Fruit fly (Drosophila melanogaster): ENCODE results near the gene Usp32.

Gene Usp32

dm6 chr3L:19846960-19847359, 24.0 kb upstream of the Usp32 start (continued):
- no peak for TF ChIP-seq pan (optimal IDR thresholded peaks at IDR 0.05)
- TF ChIP-seq pan (GFP tag; optimal IDR thresholded peaks at IDR 0.05 in 1 of 2, IDR thresholded peaks at IDR 0.05 in 1 of 2), result no peak
- TF ChIP-seq CG3838 (GFP tag; optimal IDR thresholded peaks at IDR 0.05), result no peak
- no peak for TF ChIP-seq sisA (GFP tag; IDR thresholded peaks at IDR 0.05)
- no peak for TF ChIP-seq CG7963 (GFP tag; IDR thresholded peaks at IDR 0.05; ENCODE audit: partially characterized antibody)
- no peak for TF ChIP-seq repo (GFP tag; optimal IDR thresholded peaks at IDR 0.05)
- TF ChIP-seq Ssrp (tag; optimal IDR thresholded peaks at IDR 0.05), result no peak
- TF ChIP-seq odd (GFP tag; optimal IDR thresholded peaks at IDR 0.05), result peak; percentile 16
- no peak for TF ChIP-seq fd64A (GFP tag; optimal IDR thresholded peaks at IDR 0.05)
- no peak for TF ChIP-seq twi (tag; optimal IDR thresholded peaks at IDR 0.05)
- TF ChIP-seq CrebB (tag; optimal IDR thresholded peaks at IDR 0.05), result peak; percentile 47
- TF ChIP-seq lab (GFP tag; optimal IDR thresholded peaks at IDR 0.05), result peak; percentile 70
- no peak for TF ChIP-seq CG31441 (GFP tag; IDR thresholded peaks at IDR 0.05)
- TF ChIP-seq CG17612 (GFP tag; IDR thresholded peaks at IDR 0.05), result no peak
- no peak for TF ChIP-seq Hr39 (optimal IDR thresholded peaks at IDR 0.05)
- no peak for TF ChIP-seq Sox102F (GFP tag; optimal IDR thresholded peaks at IDR 0.05)
- TF ChIP-seq Vsx1 (GFP tag; optimal IDR thresholded peaks at IDR 0.05), result peak; percentile 63
- TF ChIP-seq Dref (GFP tag; IDR thresholded peaks at IDR 0.05), result no peak
- no peak for TF ChIP-seq Dad (GFP tag; optimal IDR thresholded peaks at IDR 0.05)
- TF ChIP-seq CG7372 (GFP tag; IDR thresholded peaks at IDR 0.05), result no peak
- TF ChIP-seq grau (tag; optimal IDR thresholded peaks at IDR 0.05), result peak; percentile 2
- TF ChIP-seq CG6272 (GFP tag; IDR thresholded peaks at IDR 0.05), result no peak
- TF ChIP-seq Atf3 (GFP tag; optimal IDR thresholded peaks at IDR 0.05), result no peak
- TF ChIP-seq usp (GFP tag; optimal IDR thresholded peaks at IDR 0.05), result no peak
- TF ChIP-seq CG30403 (GFP tag; optimal IDR thresholded peaks at IDR 0.05), result no peak
- TF ChIP-seq dmrt11E (tag; optimal IDR thresholded peaks at IDR 0.05), result no peak
- no peak for TF ChIP-seq shn (GFP tag; optimal IDR thresholded peaks at IDR 0.05)
- TF ChIP-seq psq (GFP tag; optimal IDR thresholded peaks at IDR 0.05), result no peak
- TF ChIP-seq Oli (tag; optimal IDR thresholded peaks at IDR 0.05), result no peak
- TF ChIP-seq CG32772 (GFP tag; IDR thresholded peaks at IDR 0.05), result no peak
- TF ChIP-seq C15 (GFP tag; IDR thresholded peaks at IDR 0.05), result no peak
- no peak for TF ChIP-seq fd96Cb (tag; optimal IDR thresholded peaks at IDR 0.05)
- TF ChIP-seq Doc3 (GFP tag; IDR thresholded peaks at IDR 0.05; ENCODE audit: partially characterized antibody), result no peak
- no peak for TF ChIP-seq Awh (GFP tag; IDR thresholded peaks at IDR 0.05)
- TF ChIP-seq CG12659 (GFP tag; optimal IDR thresholded peaks at IDR 0.05), result no peak
- TF ChIP-seq Dll (GFP tag; IDR thresholded peaks at IDR 0.05; ENCODE audit: partially characterized antibody), result no peak
- TF ChIP-seq pho (GFP tag; optimal IDR thresholded peaks at IDR 0.05), result no peak
- TF ChIP-seq CG3281 (GFP tag; optimal IDR thresholded peaks at IDR 0.05), result peak; percentile 59
- TF ChIP-seq CG4328 (GFP tag; optimal IDR thresholded peaks at IDR 0.05), result no peak
- TF ChIP-seq klu (GFP tag; IDR thresholded peaks at IDR 0.05), result no peak
- no peak for TF ChIP-seq sd (tag; optimal IDR thresholded peaks at IDR 0.05)
- no peak for TF ChIP-seq sob (GFP tag; IDR thresholded peaks at IDR 0.05)
- TF ChIP-seq dm (GFP tag; optimal IDR thresholded peaks at IDR 0.05), result no peak
- TF ChIP-seq CG4282 (GFP tag; optimal IDR thresholded peaks at IDR 0.05), result no peak
- no peak for TF ChIP-seq CG2712 (tag; optimal IDR thresholded peaks at IDR 0.05)
- TF ChIP-seq CG17361 (GFP tag; IDR thresholded peaks at IDR 0.05), result no peak
- no peak for TF ChIP-seq dati (GFP tag; IDR thresholded peaks at IDR 0.05)
- TF ChIP-seq Hey (tag; optimal IDR thresholded peaks at IDR 0.05), result no peak
- no peak for TF ChIP-seq CG18011 (GFP tag; optimal IDR thresholded peaks at IDR 0.05)
- no peak for TF ChIP-seq CG15073 (GFP tag; optimal IDR thresholded peaks at IDR 0.05)
- no peak for TF ChIP-seq btn (GFP tag; optimal IDR thresholded peaks at IDR 0.05)
- TF ChIP-seq CG15514 (GFP tag; optimal IDR thresholded peaks at IDR 0.05), result peak; percentile 47
- TF ChIP-seq HLHmδ (GFP tag; optimal IDR thresholded peaks at IDR 0.05), result no peak

Data from whole organism, embryonic.